Worm (Caenorhabditis elegans) whole organism, midembryonic: Measurements from ENCODE around the gene C07E3.3.

ENCODE experiments used
- cog-1 ChIP-seq: sonication (generic microtip); optimal IDR thresholded peaks from 2 replicates; lab custom pipeline; 2016; ENCODE audit warnings: missing genetic modification characterization, missing compliant biosample characterization
- flt-1 ChIP-seq: fragments of 200-800 bp; sonication (Bioruptor generic); IDR thresholded peaks from 2 replicates; pipeline ENCODE4 v1.3.6; 2022; ENCODE audit warnings: missing genetic modification characterization, missing compliant biosample characterization
- klf-2 ChIP-seq: fragments of 200-800 bp; sonication (Bioruptor generic); conservative IDR thresholded peaks from 2 replicates; pipeline ENCODE4 v1.3.6; 2022; ENCODE audit warnings: missing genetic modification reagents, missing genetic modification characterization, missing compliant biosample characterization
- ref-1 ChIP-seq: fragments of 200-800 bp; sonication (Bioruptor generic); conservative IDR thresholded peaks from 2 replicates; pipeline ENCODE4 v1.3.6; 2022; ENCODE audit warnings: missing genetic modification reagents, missing genetic modification characterization, missing compliant biosample characterization
- ztf-23 ChIP-seq: fragments of 200-800 bp; sonication (Bioruptor generic); IDR thresholded peaks from 2 replicates; pipeline ENCODE4 v1.3.6; 2022; ENCODE audit warnings: missing genetic modification reagents, missing genetic modification characterization, missing compliant biosample characterization
- ztf-29 ChIP-seq: fragments of 200-800 bp; sonication (Bioruptor generic); IDR thresholded peaks from 2 replicates; pipeline ENCODE4 v1.3.6; 2022; ENCODE audit warnings: missing genetic modification reagents, missing genetic modification characterization, missing compliant biosample characterization

ce11 chrII:10377901-10378300 is 20.6 kb upstream of the C07E3.3 start:
- TF ChIP-seq flt-1 (GFP tag; lab: Robert Waterston, UW) (no peak), ref-1 (GFP tag; lab: Robert Waterston, UW) (no peak), ztf-23 (no peak), cog-1 (tag; lab: Kevin White, UChicago) (no peak), ztf-29 (GFP tag; lab: Robert Waterston, UW) (no peak), klf-2 (GFP tag; lab: Robert Waterston, UW) (no peak)
